Fruit fly (Drosophila melanogaster): ENCODE measurements around the gene Cont.

- no peak for TF ChIP-seq Sox14 (GFP tag; optimal IDR thresholded peaks at IDR 0.05)
- TF ChIP-seq Gug (GFP tag; IDR thresholded peaks at IDR 0.05) = no peak
- TF ChIP-seq cyc (GFP tag; optimal IDR thresholded peaks at IDR 0.05) = no peak
Measured at dm6 chr3R:4394117-4394516, 13.0 kb downstream of the Cont start, which contains the start of gene CG34112.

Measured in whole organism, prepupa.